Worm (Caenorhabditis elegans) whole organism, L1 larva: ENCODE results near the gene T01H10.11.
A peak's percentile ranks its signal among the peaks of the same experiment; 100 is the strongest.

Experiments used
- C04F5.9 ChIP-seq: sonication (generic microtip); optimal IDR thresholded peaks from 2 replicates; lab custom pipeline; 2016; ENCODE audit warnings: missing genetic modification characterization, missing compliant biosample characterization
- aly-2 ChIP-seq: fragments of 150-350 bp; optimal IDR thresholded peaks from 2 replicates; lab custom pipeline; 2014; ENCODE audit warnings: missing biosample characterization, missing genetic modification characterization
- blmp-1 ChIP-seq: fragments of 150-350 bp; optimal IDR thresholded peaks from 2 replicates; lab custom pipeline; 2014; ENCODE audit warnings: missing biosample characterization, missing genetic modification characterization
- ceh-82 ChIP-seq, 3 experiments: fragments of 150-350 bp in 1 of 3; sonication (generic microtip) in 2 of 3; optimal IDR thresholded peaks; 2 replicates each; lab custom pipeline; 2014 to 2017; ENCODE audit warnings: missing biosample characterization in 3 of 3, missing genetic modification characterization in 3 of 3
- ceh-90 ChIP-seq: sonication (generic microtip); optimal IDR thresholded peaks from 2 replicates; lab custom pipeline; 2016; ENCODE audit warnings: missing genetic modification characterization, missing compliant biosample characterization
- ces-1 ChIP-seq: fragments of 150-350 bp; optimal IDR thresholded peaks from 2 replicates; lab custom pipeline; 2014; ENCODE audit warnings: missing biosample characterization, missing genetic modification reagents, missing genetic modification characterization
- dsc-1 ChIP-seq: sonication (generic microtip); optimal IDR thresholded peaks from 2 replicates; lab custom pipeline; 2016; ENCODE audit warnings: mild to moderate bottlenecking, missing genetic modification characterization, missing compliant biosample characterization
- efl-1 ChIP-seq, 4 experiments: fragments of 150-350 bp; optimal IDR thresholded peaks in 3 of 4; peaks in 1 of 4; 1 replicate in 1 of 4; 2 replicates in 3 of 4; lab custom pipeline; 2014; ENCODE audit warnings: missing biosample characterization in 2 of 4, missing genetic modification characterization in 2 of 4, missing genetic modification reagents in 2 of 4
- efl-3 ChIP-seq: fragments of 200-800 bp; sonication (Bioruptor generic); optimal IDR thresholded peaks from 2 replicates; lab custom pipeline; 2018; ENCODE audit warnings: mild to moderate bottlenecking, missing genetic modification characterization, missing compliant biosample characterization
- egl-13 ChIP-seq: sonication (generic microtip); optimal IDR thresholded peaks from 2 replicates; lab custom pipeline; 2016; ENCODE audit warnings: missing genotype, missing genetic modification reagents, missing genetic modification characterization, missing compliant biosample characterization
- elt-3 ChIP-seq, 6 experiments: fragments of 150-350 bp in 1 of 6; sonication (generic microtip); optimal IDR thresholded peaks; 2 replicates each; lab custom pipeline; 2017 to 2018; ENCODE audit warnings: missing biosample characterization in 6 of 6, missing genetic modification characterization in 6 of 6, inconsistent platforms in 1 of 6
- ets-5 ChIP-seq: fragments of 200-800 bp; sonication (Bioruptor generic); IDR thresholded peaks from 2 replicates; pipeline ENCODE4 v1.3.6; 2022; ENCODE audit warnings: missing genetic modification characterization, missing compliant biosample characterization
- fkh-10 ChIP-seq: sonication (generic microtip); optimal IDR thresholded peaks from 2 replicates; lab custom pipeline; 2017; ENCODE audit warnings: missing biosample characterization, missing genetic modification reagents, missing genetic modification characterization
- fkh-4 ChIP-seq: sonication (generic microtip); optimal IDR thresholded peaks from 2 replicates; lab custom pipeline; 2016; ENCODE audit warnings: missing compliant biosample characterization, missing genetic modification characterization, borderline replicate concordance
- fkh-8 ChIP-seq: sonication (generic microtip); optimal IDR thresholded peaks from 2 replicates; lab custom pipeline; 2016; ENCODE audit warnings: mild to moderate bottlenecking, missing genetic modification characterization, missing compliant biosample characterization
- fos-1 ChIP-seq: fragments of 150-350 bp; optimal IDR thresholded peaks from 2 replicates; lab custom pipeline; 2014; ENCODE audit warnings: missing biosample characterization, missing genetic modification characterization
- irx-1 ChIP-seq: sonication (generic microtip); optimal IDR thresholded peaks from 2 replicates; lab custom pipeline; 2016; ENCODE audit warnings: missing genetic modification characterization, missing compliant biosample characterization
- isw-1 ChIP-seq: fragments of 200-800 bp; sonication (Bioruptor generic); IDR thresholded peaks from 2 replicates; pipeline ENCODE4 v1.3.6; 2022; ENCODE audit warnings: missing genetic modification characterization, missing compliant biosample characterization
- lin-15B ChIP-seq: fragments of 150-350 bp; sonication (generic microtip); optimal IDR thresholded peaks from 3 replicates; lab custom pipeline; 2014; ENCODE audit warnings: missing biosample characterization, missing genetic modification characterization
- lir-3 ChIP-seq: sonication (generic microtip); optimal IDR thresholded peaks from 2 replicates; lab custom pipeline; 2016; ENCODE audit warnings: mild to moderate bottlenecking, missing genetic modification characterization, moderate library complexity, missing compliant biosample characterization; ENCODE audit not compliant: poor library complexity
- lsy-2 ChIP-seq, 2 experiments: fragments of 150-350 bp; optimal IDR thresholded peaks; 2 replicates each; lab custom pipeline; 2014; ENCODE audit warnings: missing biosample characterization in 2 of 2, missing genetic modification characterization in 2 of 2
- mab-9 ChIP-seq: fragments of 200-800 bp; sonication (Bioruptor generic); IDR thresholded peaks from 2 replicates; pipeline ENCODE4 v1.3.6; 2022; ENCODE audit warnings: missing genetic modification reagents, missing genetic modification characterization, missing compliant biosample characterization
- mef-2 ChIP-seq: fragments of 150-350 bp; optimal IDR thresholded peaks from 2 replicates; lab custom pipeline; 2014; ENCODE audit warnings: missing biosample characterization, missing genetic modification characterization
- nhr-12 ChIP-seq: sonication (generic microtip); optimal IDR thresholded peaks from 2 replicates; lab custom pipeline; 2017; ENCODE audit warnings: missing biosample characterization, missing genetic modification characterization
- nhr-237 ChIP-seq: fragments of 150-350 bp; optimal IDR thresholded peaks from 2 replicates; lab custom pipeline; 2014; ENCODE audit warnings: missing biosample characterization, missing genetic modification characterization
- nhr-28 ChIP-seq: fragments of 150-350 bp; optimal IDR thresholded peaks from 2 replicates; lab custom pipeline; 2014; ENCODE audit warnings: missing biosample characterization, missing genetic modification characterization
- nhr-47 ChIP-seq: sonication (generic microtip); optimal IDR thresholded peaks from 2 replicates; lab custom pipeline; 2016; ENCODE audit warnings: mild to moderate bottlenecking, missing genetic modification characterization, moderate library complexity, missing compliant biosample characterization
- nhr-71 ChIP-seq: sonication (generic microtip); optimal IDR thresholded peaks from 2 replicates; lab custom pipeline; 2016; ENCODE audit warnings: mild to moderate bottlenecking, missing genetic modification characterization, moderate library complexity, missing compliant biosample characterization
- nhr-76 ChIP-seq: sonication (generic microtip); optimal IDR thresholded peaks from 2 replicates; lab custom pipeline; 2017; ENCODE audit warnings: missing biosample characterization, missing genetic modification characterization
- nhr-84 ChIP-seq: sonication (generic microtip); optimal IDR thresholded peaks from 2 replicates; lab custom pipeline; 2017; ENCODE audit warnings: missing biosample characterization, missing genetic modification characterization
- nhr-90 ChIP-seq: sonication (generic microtip); optimal IDR thresholded peaks from 2 replicates; lab custom pipeline; 2016; ENCODE audit warnings: mild to moderate bottlenecking, missing genetic modification characterization, missing compliant biosample characterization; ENCODE audit not compliant: poor library complexity
- pag-3 ChIP-seq: sonication (generic microtip); optimal IDR thresholded peaks from 2 replicates; lab custom pipeline; 2017; ENCODE audit warnings: missing genetic modification characterization, mild to moderate bottlenecking, missing compliant biosample characterization, antibody characterized with exemption, borderline replicate concordance; ENCODE audit not compliant: insufficient read depth
- pax-3 ChIP-seq: fragments of 200-800 bp; sonication (Bioruptor generic); optimal IDR thresholded peaks from 2 replicates; lab custom pipeline; 2018; ENCODE audit warnings: mild to moderate bottlenecking, missing genetic modification characterization, moderate library complexity, missing compliant biosample characterization
- rnt-1 ChIP-seq: sonication (generic microtip); optimal IDR thresholded peaks from 2 replicates; lab custom pipeline; 2016; ENCODE audit warnings: mild to moderate bottlenecking, missing genetic modification characterization, moderate library complexity, missing compliant biosample characterization
- skn-1 ChIP-seq: fragments of 150-350 bp; optimal IDR thresholded peaks from 2 replicates; lab custom pipeline; 2014; ENCODE audit warnings: missing biosample characterization, missing genetic modification characterization
- sup-37 ChIP-seq: fragments of 200-800 bp; sonication (Bioruptor generic); optimal IDR thresholded peaks from 2 replicates; lab custom pipeline; 2018; ENCODE audit warnings: mild to moderate bottlenecking, missing genetic modification characterization, missing compliant biosample characterization
- unc-130 ChIP-seq: fragments of 150-350 bp; optimal IDR thresholded peaks from 2 replicates; lab custom pipeline; 2017; ENCODE audit warnings: missing biosample characterization, missing genetic modification characterization, inconsistent platforms
- unc-62 ChIP-seq: fragments of 150-350 bp; optimal IDR thresholded peaks from 2 replicates; lab custom pipeline; 2014; ENCODE audit warnings: missing biosample characterization, missing genetic modification reagents, missing genetic modification characterization
- unc-98 ChIP-seq: fragments of 200-800 bp; sonication (Bioruptor generic); IDR thresholded peaks from 2 replicates; pipeline ENCODE4 v1.3.6; 2022; ENCODE audit warnings: missing genetic modification characterization, missing compliant biosample characterization
- xbp-1 ChIP-seq: sonication (generic microtip); optimal IDR thresholded peaks from 2 replicates; lab custom pipeline; 2016; ENCODE audit warnings: missing genetic modification characterization, missing compliant biosample characterization
- zip-4 ChIP-seq: fragments of 200-800 bp; sonication (Bioruptor generic); optimal IDR thresholded peaks from 2 replicates; lab custom pipeline; 2018; ENCODE audit warnings: mild to moderate bottlenecking, missing genetic modification characterization, moderate library complexity, missing compliant biosample characterization

The T01H10.11 gene

ce11 chrX:12114024-12114423 is 9.2 kb upstream of the T01H10.11 start, which contains the start of gene lgc-15:
Gene lgc-15, plus strand, starts transcription at chrX:12114324.
- TF ChIP-seq rnt-1 (tag; lab: Kevin White, UChicago) (no peak), egl-13 (tag; lab: Kevin White, UChicago) (no peak), unc-130 (tag; lab: Kevin White, UChicago) (no peak), fkh-8 (tag; lab: Kevin White, UChicago) (no peak), unc-98 (GFP tag; lab: Robert Waterston, UW) (no peak)

DNA sequence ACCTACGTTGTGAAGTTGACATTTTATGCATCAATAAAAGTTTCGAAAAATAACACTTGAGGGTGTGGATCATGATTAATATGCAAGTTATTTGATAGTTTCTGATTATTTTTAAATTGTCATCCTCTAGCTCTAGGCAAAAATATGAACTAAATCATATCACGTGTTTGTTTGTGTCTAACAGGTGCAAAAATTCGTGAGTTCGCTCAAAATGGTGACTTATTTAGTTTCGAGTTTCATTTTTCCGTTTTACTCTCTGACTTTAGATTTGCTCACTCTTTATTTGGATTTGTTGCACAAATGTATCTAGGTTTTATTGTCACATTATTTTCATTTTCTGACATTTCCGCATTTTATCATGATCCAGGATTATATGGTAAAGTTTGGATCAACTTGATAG is 4.9 kb upstream of the T01H10.11 start, which contains the start of gene lgc-16:
TSS of gene lgc-16 (plus strand) at position 301 of the 400 bp plus-strand sequence.
- no peak for TF ChIP-seq unc-130 (tag; lab: Kevin White, UChicago)
- no peak for TF ChIP-seq xbp-1 (tag; lab: Kevin White, UChicago)
- TF ChIP-seq efl-1 (optimal IDR thresholded peaks at IDR 0.05; lab: Kevin White, UChicago), result no peak
- TF ChIP-seq efl-1 (GFP tag; optimal IDR thresholded peaks at IDR 0.05 in 1 of 2; lab: Kevin White, UChicago), result peak in 1 of 2 experiments; percentile 37
- no peak for TF ChIP-seq nhr-12

DNA sequence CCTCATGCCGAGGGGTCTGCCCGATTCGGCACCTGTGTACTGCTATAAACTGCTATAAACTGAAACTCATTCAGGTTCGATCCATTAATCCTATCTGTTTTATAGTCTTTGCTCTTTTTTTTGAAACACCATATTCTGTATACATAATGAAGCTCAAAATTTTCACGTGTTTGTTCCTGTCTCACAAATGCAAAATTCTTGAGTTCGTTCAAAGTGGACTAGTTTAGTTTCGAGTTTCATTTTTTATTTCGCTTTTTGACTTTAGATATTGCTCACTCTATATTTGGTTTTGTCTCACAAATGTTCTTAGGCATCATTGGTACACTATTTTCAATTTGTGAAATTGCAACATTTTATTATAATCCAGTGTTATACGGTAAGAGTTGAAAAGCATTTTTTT is 2.0 kb upstream of the T01H10.11 start, which contains the start of gene lgc-17:
TSS of gene lgc-17 (plus strand) at position 301 of the 400 bp plus-strand sequence.
- TF ChIP-seq ces-1 (GFP tag; lab: Kevin White, UChicago) (no peak), lin-15B (tag; lab: Kevin White, UChicago) (no peak), elt-3 (tag; optimal IDR thresholded peaks at IDR 0.05; lab: Kevin White, UChicago) (no peak), dsc-1 (tag; lab: Kevin White, UChicago) (no peak), nhr-84 (tag; lab: Kevin White, UChicago) (no peak), unc-98 (GFP tag; lab: Robert Waterston, UW) (no peak)
- TF ChIP-seq, all 84 proteins: peak for 0

DNA sequence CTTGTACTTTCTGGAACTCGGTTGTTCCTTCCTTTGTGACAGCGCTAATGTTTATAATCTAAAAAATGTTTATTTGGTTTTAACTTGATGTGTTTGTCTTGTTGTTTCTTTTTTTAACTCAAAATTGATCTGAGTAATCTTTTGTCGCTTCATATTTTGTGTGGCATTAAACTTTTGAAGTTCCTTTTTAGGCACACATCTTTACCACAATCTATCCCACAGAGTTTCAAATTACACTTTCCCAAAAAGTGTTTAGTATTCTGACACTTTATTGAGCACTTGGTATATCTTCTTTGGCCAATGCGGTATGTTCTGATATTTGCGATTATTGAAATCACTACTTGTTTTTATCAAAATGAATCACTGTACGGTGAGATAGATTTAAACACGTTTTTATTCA is 2.1 kb downstream of the T01H10.11 start, which contains the start of gene lgc-18:
TSS of gene lgc-18 (plus strand) at position 301 of the 400 bp plus-strand sequence.
- TF ChIP-seq nhr-76 (tag; lab: Kevin White, UChicago) (no peak), ceh-82 (tag; optimal IDR thresholded peaks at IDR 0.05; lab: Kevin White, UChicago) (no peak), lir-3 (no peak), pax-3 (tag; lab: Kevin White, UChicago) (no peak), unc-62 (GFP tag; lab: Kevin White, UChicago) (no peak), irx-1 (no peak), ceh-90 (tag; lab: Kevin White, UChicago) (no peak), lsy-2 (tag; optimal IDR thresholded peaks at IDR 0.05; lab: Kevin White, UChicago) (no peak), aly-2 (tag; lab: Kevin White, UChicago) (no peak), nhr-71 (tag; lab: Kevin White, UChicago) (no peak), isw-1 (GFP tag; lab: Robert Waterston, UW) (no peak), fkh-8 (tag; lab: Kevin White, UChicago) (no peak), mab-9 (no peak), fkh-4 (tag; lab: Kevin White, UChicago) (no peak), efl-3 (GFP tag; lab: Kevin White, UChicago) (no peak), fos-1 (tag; lab: Kevin White, UChicago) (no peak)

ce11 chrX:12141051-12141450 is 17.8 kb downstream of the T01H10.11 start, which contains the start of gene lyst-1:
Gene lyst-1, minus strand, starts transcription at chrX:12141151.
- no peak for TF ChIP-seq lir-3
- no peak for TF ChIP-seq nhr-90
- TF ChIP-seq zip-4 (GFP tag; lab: Kevin White, UChicago), result no peak
- no peak for TF ChIP-seq sup-37

ce11 chrX:12142569-12142968 is 19.3 kb downstream of the T01H10.11 start, which contains the start of gene M153.3:
Gene M153.3, plus strand, starts transcription at chrX:12142869.
- TF ChIP-seq C04F5.9 (tag; lab: Kevin White, UChicago), result no peak
- no peak for TF ChIP-seq elt-3 (tag; optimal IDR thresholded peaks at IDR 0.05; lab: Kevin White, UChicago)
- TF ChIP-seq efl-1 (optimal IDR thresholded peaks at IDR 0.05; lab: Kevin White, UChicago), result no peak
- no peak for TF ChIP-seq efl-1 (GFP tag; optimal IDR thresholded peaks at IDR 0.05 in 1 of 2; lab: Kevin White, UChicago)
- TF ChIP-seq nhr-237 (tag; lab: Kevin White, UChicago), result no peak
- TF ChIP-seq aly-2 (tag; lab: Kevin White, UChicago), result no peak
- no peak for TF ChIP-seq mef-2
- TF ChIP-seq nhr-28, result no peak
- TF ChIP-seq nhr-47 (tag; lab: Kevin White, UChicago), result no peak
- no peak for TF ChIP-seq pax-3 (tag; lab: Kevin White, UChicago)
- TF ChIP-seq fkh-10 (GFP tag; lab: Kevin White, UChicago), result no peak
- no peak for TF ChIP-seq skn-1 (tag; lab: Kevin White, UChicago)
- TF ChIP-seq ets-5 (GFP tag; lab: Robert Waterston, UW), result no peak
- no peak for TF ChIP-seq blmp-1 (tag; lab: Kevin White, UChicago)
- TF ChIP-seq nhr-90, result no peak
- no peak for TF ChIP-seq pag-3 (tag; lab: Kevin White, UChicago)
